Fruit fly (Drosophila melanogaster) whole organism, embryonic: Measurements from ENCODE around the gene Cad89D.

Source experiments
- Bdp1 ChIP-seq: fragments of 200-800 bp; sonication (Bioruptor generic); optimal IDR thresholded peaks from 3 replicates; lab custom pipeline; 2016; ENCODE audit warnings: missing biosample characterization, missing genetic modification characterization
- CG11695 ChIP-seq: fragments of 200-800 bp; sonication (Bioruptor generic); IDR thresholded peaks from 3 replicates; pipeline ENCODE4 v1.3.6; 2022; ENCODE audit warnings: missing biosample characterization, missing genetic modification characterization
- CG12155 ChIP-seq: fragments of 200-800 bp; sonication (Bioruptor generic); optimal IDR thresholded peaks from 3 replicates; lab custom pipeline; 2016; ENCODE audit warnings: missing biosample characterization, missing genetic modification characterization
- CG12236 ChIP-seq: fragments of 200-800 bp; sonication (Bioruptor generic); optimal IDR thresholded peaks from 2 replicates; lab custom pipeline; 2016; ENCODE audit warnings: missing biosample characterization, missing genetic modification characterization
- CG1233 ChIP-seq: fragments of 200-800 bp; sonication (Bioruptor generic); optimal IDR thresholded peaks from 4 replicates; lab custom pipeline; 2018; ENCODE audit warnings: missing biosample characterization, mild to moderate bottlenecking, missing genetic modification characterization
- CG13287 ChIP-seq: fragments of 200-800 bp; sonication (Bioruptor generic); IDR thresholded peaks from 2 replicates; pipeline ENCODE4 v1.3.6; 2022; ENCODE audit warnings: missing biosample characterization, missing genetic modification characterization; ENCODE audit not compliant: partially characterized antibody
- CG15514 ChIP-seq: fragments of 200-800 bp; sonication (Bioruptor generic); optimal IDR thresholded peaks from 3 replicates; lab custom pipeline; 2017; ENCODE audit warnings: missing biosample characterization, missing genetic modification characterization, mild to moderate bottlenecking, moderate library complexity, missing genetic modification reagents
- CG30403 ChIP-seq: fragments of 200-800 bp; sonication (Bioruptor generic); optimal IDR thresholded peaks from 3 replicates; lab custom pipeline; 2016; ENCODE audit warnings: missing biosample characterization, missing genetic modification characterization
- CG4424 ChIP-seq: fragments of 200-800 bp; sonication (Bioruptor generic); optimal IDR thresholded peaks from 3 replicates; lab custom pipeline; 2016; ENCODE audit warnings: missing biosample characterization, missing genetic modification characterization
- CG6272 ChIP-seq: fragments of 200-800 bp; sonication (Bioruptor generic); IDR thresholded peaks from 2 replicates; pipeline ENCODE4 v1.3.6; 2022; ENCODE audit warnings: missing biosample characterization, missing genetic modification characterization
- CG6654 ChIP-seq: fragments of 200-800 bp; sonication (Bioruptor generic); optimal IDR thresholded peaks from 2 replicates; lab custom pipeline; 2017; ENCODE audit warnings: missing biosample characterization, mild to moderate bottlenecking, missing genetic modification characterization
- CG7556 ChIP-seq: fragments of 200-800 bp; sonication (Bioruptor generic); optimal IDR thresholded peaks from 2 replicates; lab custom pipeline; 2017; ENCODE audit warnings: missing biosample characterization, mild to moderate bottlenecking, missing genetic modification characterization
- CG8924 ChIP-seq: fragments of 200-800 bp; optimal IDR thresholded peaks from 3 replicates; lab custom pipeline; 2019; ENCODE audit warnings: missing biosample characterization, mild to moderate bottlenecking, missing genetic modification characterization, moderate library complexity
- CG9215 ChIP-seq: fragments of 200-800 bp; sonication (Bioruptor generic); IDR thresholded peaks from 2 replicates; pipeline ENCODE4 v1.3.6; 2022; ENCODE audit warnings: missing biosample characterization, missing genetic modification characterization
- CG9797 ChIP-seq: fragments of 200-800 bp; sonication (Bioruptor generic); optimal IDR thresholded peaks from 3 replicates; lab custom pipeline; 2018; ENCODE audit warnings: missing biosample characterization, mild to moderate bottlenecking, missing genetic modification characterization
- CG9932 ChIP-seq: fragments of 200-800 bp; sonication (Bioruptor generic); IDR thresholded peaks from 2 replicates; pipeline ENCODE4 v1.3.6; 2022; ENCODE audit warnings: missing biosample characterization, missing genetic modification characterization
- CHES-1-like ChIP-seq: fragments of 200-800 bp; sonication (Bioruptor generic); optimal IDR thresholded peaks from 2 replicates; lab custom pipeline; 2016; ENCODE audit warnings: missing biosample characterization, missing genetic modification characterization
- Chrac-16 ChIP-seq: fragments of 200-800 bp; sonication (Bioruptor generic); optimal IDR thresholded peaks from 3 replicates; lab custom pipeline; 2016; ENCODE audit warnings: missing biosample characterization, missing genetic modification characterization
- CoRest ChIP-seq: fragments of 200-800 bp; sonication (Bioruptor generic); optimal IDR thresholded peaks from 3 replicates; lab custom pipeline; 2018; ENCODE audit warnings: missing biosample characterization, mild to moderate bottlenecking, missing genetic modification characterization, moderate library complexity
- CrebB ChIP-seq: fragments of 200-800 bp; sonication (Bioruptor generic); optimal IDR thresholded peaks from 3 replicates; lab custom pipeline; 2018; ENCODE audit warnings: missing biosample characterization, mild to moderate bottlenecking, missing genetic modification characterization
- Dad ChIP-seq: fragments of 200-800 bp; sonication (Bioruptor generic); optimal IDR thresholded peaks from 3 replicates; lab custom pipeline; 2016; ENCODE audit warnings: missing biosample characterization, missing genetic modification characterization
- Ets97D ChIP-seq: fragments of 200-800 bp; sonication (Bioruptor generic); optimal IDR thresholded peaks from 3 replicates; lab custom pipeline; 2016; ENCODE audit warnings: missing biosample characterization, missing genetic modification characterization
- HHEX ChIP-seq: fragments of 200-800 bp; sonication (Bioruptor generic); optimal IDR thresholded peaks from 3 replicates; lab custom pipeline; 2017; ENCODE audit warnings: missing biosample characterization, mild to moderate bottlenecking, missing genetic modification characterization, missing genetic modification reagents
- HmgD ChIP-seq: fragments of 200-800 bp; sonication (Bioruptor generic); optimal IDR thresholded peaks from 3 replicates; lab custom pipeline; 2016; ENCODE audit warnings: missing biosample characterization, missing genetic modification characterization
- Pdp1 ChIP-seq, 2 experiments: fragments of 200-800 bp; sonication (Bioruptor generic); optimal IDR thresholded peaks; 3 replicates each; lab custom pipeline; 2016; ENCODE audit warnings: missing biosample characterization in 2 of 2, missing genetic modification characterization in 2 of 2, mild to moderate bottlenecking in 1 of 2, moderate library complexity in 1 of 2
- Poxn ChIP-seq: fragments of 200-800 bp; sonication (Bioruptor generic); IDR thresholded peaks from 2 replicates; pipeline ENCODE4 v1.3.6; 2022; ENCODE audit warnings: missing biosample characterization, missing genetic modification characterization
- Rx ChIP-seq: fragments of 200-800 bp; sonication (Bioruptor generic); IDR thresholded peaks from 2 replicates; pipeline ENCODE4 v1.3.6; 2022; ENCODE audit warnings: missing biosample characterization, missing genetic modification characterization
- Taf1 ChIP-seq: fragments of 200-800 bp; sonication (Bioruptor generic); IDR thresholded peaks from 2 replicates; pipeline ENCODE4 v1.3.6; 2022; ENCODE audit warnings: missing biosample characterization, missing genetic modification characterization
- Tbp ChIP-seq: fragments of >200 bp; optimal IDR thresholded peaks from 2 replicates; lab custom pipeline; 2018; ENCODE audit warnings: missing biosample characterization, missing genetic modification characterization
- Trl ChIP-seq, 3 experiments: fragments of >200 bp in 2 of 3; fragments of 200-800 bp in 1 of 3; sonication (Bioruptor generic) in 1 of 3; optimal IDR thresholded peaks; 2 replicates in 1 of 3; 3 replicates in 2 of 3; lab custom pipeline; 2016 to 2017; ENCODE audit warnings: missing biosample characterization in 1 of 3, missing genetic modification characterization in 1 of 3
- Vsx1 ChIP-seq: fragments of 200-800 bp; sonication (Bioruptor generic); optimal IDR thresholded peaks from 2 replicates; lab custom pipeline; 2017; ENCODE audit warnings: missing biosample characterization, mild to moderate bottlenecking, missing genetic modification characterization, missing genetic modification reagents
- abd-A ChIP-seq: fragments of 200-800 bp; sonication (Bioruptor generic); optimal IDR thresholded peaks from 3 replicates; lab custom pipeline; 2019; ENCODE audit warnings: missing biosample characterization, mild to moderate bottlenecking, missing genetic modification characterization, moderate library complexity
- al ChIP-seq: fragments of 200-800 bp; sonication (Bioruptor generic); IDR thresholded peaks from 2 replicates; pipeline ENCODE4 v1.3.6; 2022; ENCODE audit warnings: missing biosample characterization, missing genetic modification characterization
- amos ChIP-seq: fragments of 200-800 bp; sonication (Bioruptor generic); IDR thresholded peaks from 2 replicates; pipeline ENCODE4 v1.3.6; 2022; ENCODE audit warnings: missing biosample characterization, missing genetic modification characterization; ENCODE audit not compliant: partially characterized antibody
- ap ChIP-seq: fragments of 200-800 bp; sonication (Bioruptor generic); IDR thresholded peaks from 2 replicates; pipeline ENCODE4 v1.3.6; 2022; ENCODE audit warnings: missing biosample characterization, missing genetic modification characterization
- cas ChIP-seq: fragments of 200-800 bp; sonication (Bioruptor generic); IDR thresholded peaks from 2 replicates; pipeline ENCODE4 v1.3.6; 2022; ENCODE audit warnings: missing biosample characterization, missing genetic modification characterization
- ci ChIP-seq: fragments of 200-800 bp; sonication (Bioruptor generic); IDR thresholded peaks from 3 replicates; pipeline ENCODE4 v1.3.6; 2022; ENCODE audit warnings: missing biosample characterization, missing genetic modification characterization
- croc ChIP-seq: fragments of 200-800 bp; sonication (Bioruptor generic); conservative IDR thresholded peaks from 3 replicates; pipeline ENCODE4 v1.3.6; 2022; ENCODE audit warnings: missing biosample characterization, missing genetic modification characterization
- dmrt11E ChIP-seq: fragments of 200-800 bp; sonication (Bioruptor generic); optimal IDR thresholded peaks from 3 replicates; lab custom pipeline; 2018; ENCODE audit warnings: missing biosample characterization, mild to moderate bottlenecking, missing genetic modification characterization, moderate library complexity
- dysf ChIP-seq: fragments of 200-800 bp; sonication (Bioruptor generic); IDR thresholded peaks from 3 replicates; pipeline ENCODE4 v1.3.6; 2022; ENCODE audit warnings: missing biosample characterization, missing genetic modification characterization
- fd102C ChIP-seq: fragments of 200-800 bp; sonication (Bioruptor generic); optimal IDR thresholded peaks from 2 replicates; lab custom pipeline; 2018; ENCODE audit warnings: missing biosample characterization, mild to moderate bottlenecking, missing genetic modification characterization, moderate library complexity
- kni ChIP-seq: fragments of 200-800 bp; sonication (Bioruptor generic); optimal IDR thresholded peaks from 3 replicates; lab custom pipeline; 2017; ENCODE audit warnings: mild to moderate bottlenecking, missing biosample characterization, missing genetic modification reagents, missing genetic modification characterization
- mirr ChIP-seq: fragments of 200-800 bp; sonication (Bioruptor generic); optimal IDR thresholded peaks from 3 replicates; lab custom pipeline; 2018; ENCODE audit warnings: missing biosample characterization, mild to moderate bottlenecking, missing genetic modification characterization
- nom ChIP-seq: fragments of 200-800 bp; sonication (Bioruptor generic); optimal IDR thresholded peaks from 2 replicates; lab custom pipeline; 2017; ENCODE audit warnings: missing biosample characterization, missing genetic modification characterization, mild to moderate bottlenecking, moderate library complexity, missing genetic modification reagents
- odd ChIP-seq: fragments of 200-800 bp; sonication (Bioruptor generic); optimal IDR thresholded peaks from 2 replicates; lab custom pipeline; 2017; ENCODE audit warnings: missing biosample characterization, mild to moderate bottlenecking, missing genetic modification characterization
- onecut ChIP-seq: fragments of 200-800 bp; sonication (Bioruptor generic); IDR thresholded peaks from 2 replicates; pipeline ENCODE4 v1.3.6; 2022; ENCODE audit warnings: missing biosample characterization, missing genetic modification characterization
- peb ChIP-seq: fragments of 200-800 bp; sonication (Bioruptor generic); IDR thresholded peaks from 2 replicates; pipeline ENCODE4 v1.3.6; 2022; ENCODE audit warnings: missing biosample characterization, missing genetic modification characterization
- pfk ChIP-seq: fragments of 200-800 bp; sonication (Bioruptor generic); optimal IDR thresholded peaks from 2 replicates; lab custom pipeline; 2018; ENCODE audit warnings: missing biosample characterization, mild to moderate bottlenecking, missing genetic modification characterization, moderate library complexity
- pum ChIP-seq: fragments of 200-800 bp; sonication (Bioruptor generic); optimal IDR thresholded peaks from 2 replicates; lab custom pipeline; 2016; ENCODE audit warnings: missing biosample characterization, missing genetic modification characterization
- tio ChIP-seq: fragments of 200-800 bp; sonication (Bioruptor generic); optimal IDR thresholded peaks from 2 replicates; lab custom pipeline; 2017; ENCODE audit warnings: missing biosample characterization, missing genetic modification characterization, inconsistent platforms
- zfh2 ChIP-seq: fragments of 200-800 bp; sonication (Bioruptor generic); optimal IDR thresholded peaks from 2 replicates; lab custom pipeline; 2016; ENCODE audit warnings: missing biosample characterization, missing genetic modification characterization

Cad89D gene

dm6 chr3R:16442937-16443336 lies 52.3 kb downstream of the Cad89D start, which contains the start of the genes Ttc1 and CG14882 (continued):
- TF ChIP-seq cas (GFP tag; lab: Robert Waterston, UW) (peak; percentile 51; the same call in 1 of the 2 replicates), Chrac-16 (peak; percentile 84), HHEX (GFP tag; lab: Kevin White, UChicago) (peak; percentile 75), amos (peak; percentile 51; the same call in 1 of the 2 replicates), CG6272 (GFP tag; lab: Robert Waterston, UW) (peak; percentile 65; the same call in 1 of the 2 replicates), CG15514 (GFP tag; lab: Kevin White, UChicago) (peak; percentile 65), nom (GFP tag; lab: Kevin White, UChicago) (peak; percentile 30), CG7556 (GFP tag; lab: Kevin White, UChicago) (peak; percentile 83), CG11695 (GFP tag; lab: Robert Waterston, UW) (peak; percentile 86), mirr (GFP tag; lab: Kevin White, UChicago) (peak; percentile 52), Vsx1 (GFP tag; lab: Kevin White, UChicago) (no peak), CHES-1-like (GFP tag; lab: Kevin White, UChicago) (peak; percentile 88), Dad (peak; percentile 89), Ets97D (GFP tag; lab: Kevin White, UChicago) (peak; percentile 89), Rx (GFP tag; lab: Robert Waterston, UW) (peak; percentile 72), Taf1 (GFP tag; lab: Robert Waterston, UW) (peak; percentile 77), pum (GFP tag; lab: Kevin White, UChicago) (peak; percentile 85), ap (GFP tag; lab: Robert Waterston, UW) (peak; percentile 89), CG12155 (peak; percentile 84), CG8924 (peak; percentile 79), CG30403 (GFP tag; lab: Kevin White, UChicago) (peak; percentile 93), CrebB (peak; percentile 44), Bdp1 (GFP tag; lab: Kevin White, UChicago) (peak; percentile 73), CG9797 (GFP tag; lab: Kevin White, UChicago) (no peak), zfh2 (GFP tag; lab: Kevin White, UChicago) (peak; percentile 88), CoRest (tag; lab: Kevin White, UChicago) (peak; percentile 85), Pdp1 (GFP tag; optimal IDR thresholded peaks at IDR 0.05; lab: Kevin White, UChicago) (peak; percentile 87 to 90), pfk (GFP tag; lab: Kevin White, UChicago) (no peak), CG13287 (peak; percentile 71), tio (no peak), CG9932 (GFP tag; lab: Robert Waterston, UW) (peak; percentile 94), dysf (GFP tag; lab: Robert Waterston, UW) (peak; percentile 86), Poxn (peak; percentile 76), odd (GFP tag; lab: Kevin White, UChicago) (no peak), abd-A (tag; lab: Kevin White, UChicago) (no peak), croc (peak; percentile 66), CG4424 (GFP tag; lab: Kevin White, UChicago) (peak; percentile 78), fd102C (no peak), al (GFP tag; lab: Robert Waterston, UW) (peak; percentile 59), kni (no peak), onecut (peak; percentile 45), HmgD (GFP tag; lab: Kevin White, UChicago) (no peak), CG1233 (peak; percentile 53), peb (GFP tag; lab: Robert Waterston, UW) (peak; percentile 78), Tbp (GFP tag; lab: Kevin White, UChicago) (no peak), dmrt11E (peak; percentile 81), CG9215 (GFP tag; lab: Robert Waterston, UW) (no peak; the same call in 1 of the 2 replicates), Trl (optimal IDR thresholded peaks at IDR 0.05; lab: Kevin White, UChicago) (no peak), Trl (GFP tag; optimal IDR thresholded peaks at IDR 0.05; lab: Kevin White, UChicago) (peak; percentile 88), CG6654 (GFP tag; lab: Kevin White, UChicago) (peak; percentile 22), ci (GFP tag; lab: Robert Waterston, UW) (peak; percentile 95), CG12236 (GFP tag; lab: Kevin White, UChicago) (peak; percentile 71)
